Worm (Caenorhabditis elegans): ENCODE results near the gene K11D12.11.

DNA sequence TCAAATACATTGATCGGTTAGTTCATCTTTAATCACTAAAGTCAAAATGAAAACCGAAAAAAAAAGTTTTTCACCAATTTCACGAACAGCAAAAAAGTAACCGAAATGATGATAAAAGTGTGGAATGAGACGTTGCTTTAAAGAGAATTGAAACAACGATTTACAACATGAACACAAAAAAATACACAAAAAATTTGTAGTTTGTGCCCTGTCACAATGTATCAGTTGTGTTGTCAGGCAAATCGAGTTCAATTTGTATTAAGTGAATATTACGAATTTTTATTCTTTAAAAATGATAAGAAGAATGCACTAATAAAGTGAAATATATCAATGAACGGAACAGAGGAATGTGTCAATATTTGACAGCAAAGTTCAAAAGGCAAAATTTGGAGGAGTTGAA is 7.6 kb downstream of the K11D12.11 start:
- TF ChIP-seq flt-1 (GFP tag; IDR thresholded peaks at IDR 0.05) = no peak
- no peak for TF ChIP-seq klf-2 (GFP tag; conservative IDR thresholded peaks at IDR 0.05)
- TF ChIP-seq ztf-23 (GFP tag; IDR thresholded peaks at IDR 0.05) = no peak
- no peak for TF ChIP-seq ztf-29 (GFP tag; IDR thresholded peaks at IDR 0.05)
- no peak for TF ChIP-seq T22C8.4 (GFP tag; IDR thresholded peaks at IDR 0.05)
- no peak for TF ChIP-seq ref-1 (GFP tag; conservative IDR thresholded peaks at IDR 0.05)
- no peak for TF ChIP-seq tab-1 (GFP tag; IDR thresholded peaks at IDR 0.05)
- TF ChIP-seq cog-1 (tag; optimal IDR thresholded peaks at IDR 0.05) = no peak
- TF ChIP-seq med-1 (GFP tag; optimal IDR thresholded peaks at IDR 0.05; ENCODE audit: insufficient read depth) = no peak

All from whole organism, midembryonic.